Worm (Caenorhabditis elegans) whole organism, L1 larva: ENCODE measurements around the gene sri-7.

Experiments used
- C16A3.4 ChIP-seq: fragments of 150-350 bp; optimal IDR thresholded peaks from 2 replicates; lab custom pipeline; 2014; ENCODE audit warnings: missing biosample characterization, missing genetic modification characterization
- C34B4.2 ChIP-seq: sonication (generic microtip); optimal IDR thresholded peaks from 2 replicates; lab custom pipeline; 2017; ENCODE audit warnings: mild to moderate bottlenecking, missing genetic modification characterization, missing compliant biosample characterization
- F16B12.6 ChIP-seq: fragments of 150-350 bp; optimal IDR thresholded peaks from 2 replicates; lab custom pipeline; 2014; ENCODE audit warnings: missing biosample characterization, missing genetic modification characterization
- ama-1 ChIP-seq: fragments of 150-350 bp; optimal IDR thresholded peaks from 2 replicates; lab custom pipeline; 2014
- ceh-8 ChIP-seq: fragments of 200-800 bp; sonication (Bioruptor generic); optimal IDR thresholded peaks from 2 replicates; lab custom pipeline; 2018; ENCODE audit warnings: mild to moderate bottlenecking, missing genetic modification characterization, moderate library complexity, missing compliant biosample characterization
- ceh-90 ChIP-seq: sonication (generic microtip); optimal IDR thresholded peaks from 2 replicates; lab custom pipeline; 2016; ENCODE audit warnings: missing genetic modification characterization, missing compliant biosample characterization
- dpl-1 ChIP-seq, 3 experiments: fragments of 150-350 bp in 2 of 3; sonication (generic microtip) in 1 of 3; optimal IDR thresholded peaks; 2 replicates each; lab custom pipeline; 2014 to 2017; ENCODE audit warnings: missing biosample characterization in 3 of 3, missing genetic modification characterization in 3 of 3, missing genetic modification reagents in 3 of 3
- efl-1 ChIP-seq, 4 experiments: fragments of 150-350 bp; optimal IDR thresholded peaks in 3 of 4; peaks in 1 of 4; 1 replicate in 1 of 4; 2 replicates in 3 of 4; lab custom pipeline; 2014; ENCODE audit warnings: missing biosample characterization in 2 of 4, missing genetic modification characterization in 2 of 4, missing genetic modification reagents in 2 of 4
- elt-2 ChIP-seq: sonication (generic microtip); optimal IDR thresholded peaks from 2 replicates; lab custom pipeline; 2016; ENCODE audit warnings: missing genetic modification characterization, mild to moderate bottlenecking, inconsistent platforms, missing compliant biosample characterization, missing genetic modification reagents
- elt-3 ChIP-seq, 6 experiments: fragments of 150-350 bp in 1 of 6; sonication (generic microtip); optimal IDR thresholded peaks; 2 replicates each; lab custom pipeline; 2017 to 2018; ENCODE audit warnings: missing biosample characterization in 6 of 6, missing genetic modification characterization in 6 of 6, inconsistent platforms in 1 of 6
- fos-1 ChIP-seq: fragments of 150-350 bp; optimal IDR thresholded peaks from 2 replicates; lab custom pipeline; 2014; ENCODE audit warnings: missing biosample characterization, missing genetic modification characterization
- grh-1 ChIP-seq: fragments of 200-800 bp; sonication (Bioruptor generic); IDR thresholded peaks from 2 replicates; pipeline ENCODE4 v1.3.6; 2022; ENCODE audit warnings: missing genetic modification reagents, missing genetic modification characterization, missing compliant biosample characterization
- hlh-17 ChIP-seq: fragments of 200-800 bp; sonication (Bioruptor generic); optimal IDR thresholded peaks from 2 replicates; lab custom pipeline; 2018; ENCODE audit warnings: missing genetic modification characterization, mild to moderate bottlenecking, missing compliant biosample characterization, moderate library complexity, borderline replicate concordance
- hlh-4 ChIP-seq: sonication (generic microtip); optimal IDR thresholded peaks from 2 replicates; lab custom pipeline; 2016; ENCODE audit warnings: mild to moderate bottlenecking, missing genetic modification characterization, missing compliant biosample characterization
- hpl-2 ChIP-seq: fragments of 150-350 bp; optimal IDR thresholded peaks from 2 replicates; lab custom pipeline; 2014; ENCODE audit warnings: missing biosample characterization, missing genetic modification reagents, missing genetic modification characterization
- isw-1 ChIP-seq: fragments of 200-800 bp; sonication (Bioruptor generic); IDR thresholded peaks from 2 replicates; pipeline ENCODE4 v1.3.6; 2022; ENCODE audit warnings: missing genetic modification characterization, missing compliant biosample characterization
- lin-15B ChIP-seq: fragments of 150-350 bp; sonication (generic microtip); optimal IDR thresholded peaks from 3 replicates; lab custom pipeline; 2014; ENCODE audit warnings: missing biosample characterization, missing genetic modification characterization
- lin-35 ChIP-seq, 2 experiments: fragments of 150-350 bp; optimal IDR thresholded peaks; 2 replicates each; lab custom pipeline; 2014; ENCODE audit warnings: missing biosample characterization in 2 of 2, missing genetic modification characterization in 2 of 2, missing genetic modification reagents in 2 of 2
- lsy-2 ChIP-seq, 2 experiments: fragments of 150-350 bp; optimal IDR thresholded peaks; 2 replicates each; lab custom pipeline; 2014; ENCODE audit warnings: missing biosample characterization in 2 of 2, missing genetic modification characterization in 2 of 2
- nhr-47 ChIP-seq: sonication (generic microtip); optimal IDR thresholded peaks from 2 replicates; lab custom pipeline; 2016; ENCODE audit warnings: mild to moderate bottlenecking, missing genetic modification characterization, moderate library complexity, missing compliant biosample characterization
- nhr-71 ChIP-seq: sonication (generic microtip); optimal IDR thresholded peaks from 2 replicates; lab custom pipeline; 2016; ENCODE audit warnings: mild to moderate bottlenecking, missing genetic modification characterization, moderate library complexity, missing compliant biosample characterization
- nhr-76 ChIP-seq: sonication (generic microtip); optimal IDR thresholded peaks from 2 replicates; lab custom pipeline; 2017; ENCODE audit warnings: missing biosample characterization, missing genetic modification characterization
- nhr-84 ChIP-seq: sonication (generic microtip); optimal IDR thresholded peaks from 2 replicates; lab custom pipeline; 2017; ENCODE audit warnings: missing biosample characterization, missing genetic modification characterization
- pag-3 ChIP-seq: sonication (generic microtip); optimal IDR thresholded peaks from 2 replicates; lab custom pipeline; 2017; ENCODE audit warnings: missing genetic modification characterization, mild to moderate bottlenecking, missing compliant biosample characterization, antibody characterized with exemption, borderline replicate concordance; ENCODE audit not compliant: insufficient read depth
- skn-1 ChIP-seq: fragments of 150-350 bp; optimal IDR thresholded peaks from 2 replicates; lab custom pipeline; 2014; ENCODE audit warnings: missing biosample characterization, missing genetic modification characterization
- snpc-4 ChIP-seq: fragments of 150-350 bp; optimal IDR thresholded peaks from 2 replicates; lab custom pipeline; 2014; ENCODE audit warnings: missing biosample characterization, missing genetic modification characterization
- snu-23 ChIP-seq: sonication (generic microtip); optimal IDR thresholded peaks from 2 replicates; lab custom pipeline; 2016; ENCODE audit warnings: missing genetic modification characterization, missing compliant biosample characterization
- sup-37 ChIP-seq: fragments of 200-800 bp; sonication (Bioruptor generic); optimal IDR thresholded peaks from 2 replicates; lab custom pipeline; 2018; ENCODE audit warnings: mild to moderate bottlenecking, missing genetic modification characterization, missing compliant biosample characterization
- swsn-7 ChIP-seq: sonication (generic microtip); optimal IDR thresholded peaks from 2 replicates; lab custom pipeline; 2016; ENCODE audit warnings: missing genetic modification characterization, missing compliant biosample characterization
- tbx-2 ChIP-seq: sonication (generic microtip); optimal IDR thresholded peaks from 2 replicates; lab custom pipeline; 2016; ENCODE audit warnings: missing genetic modification characterization, missing compliant biosample characterization
- tlp-1 ChIP-seq: fragments of 150-350 bp; optimal IDR thresholded peaks from 2 replicates; lab custom pipeline; 2014; ENCODE audit warnings: missing biosample characterization, missing genetic modification characterization
- unc-62 ChIP-seq: fragments of 150-350 bp; optimal IDR thresholded peaks from 2 replicates; lab custom pipeline; 2014; ENCODE audit warnings: missing biosample characterization, missing genetic modification reagents, missing genetic modification characterization
- unc-86 ChIP-seq: sonication (generic microtip); optimal IDR thresholded peaks from 2 replicates; lab custom pipeline; 2016; ENCODE audit warnings: missing genetic modification characterization, missing compliant biosample characterization
- xbp-1 ChIP-seq: sonication (generic microtip); optimal IDR thresholded peaks from 2 replicates; lab custom pipeline; 2016; ENCODE audit warnings: missing genetic modification characterization, missing compliant biosample characterization
- zip-4 ChIP-seq: fragments of 200-800 bp; sonication (Bioruptor generic); optimal IDR thresholded peaks from 2 replicates; lab custom pipeline; 2018; ENCODE audit warnings: mild to moderate bottlenecking, missing genetic modification characterization, moderate library complexity, missing compliant biosample characterization
- ztf-11 ChIP-seq, 2 experiments: sonication (generic microtip); optimal IDR thresholded peaks; 2 replicates each; lab custom pipeline; 2016 to 2017; ENCODE audit warnings: missing genetic modification characterization in 2 of 2, missing biosample characterization in 1 of 2, missing compliant biosample characterization in 1 of 2
- ztf-4 ChIP-seq: fragments of 150-350 bp; optimal IDR thresholded peaks from 2 replicates; lab custom pipeline; 2014; ENCODE audit warnings: missing biosample characterization, missing genetic modification characterization

The sri-7 gene

ce11 chrV:15388820-15389384 is 11.2 kb upstream of the sri-7 start, which contains the start of gene srh-170:
Gene srh-170, minus strand, starts transcription at chrV:15388870.
- TF ChIP-seq snu-23 (GFP tag; lab: Kevin White, UChicago), result peak; percentile 23
- peak; percentile 35 to 73 for TF ChIP-seq efl-1 (optimal IDR thresholded peaks at IDR 0.05; lab: Kevin White, UChicago)
- peak; percentile 46 to 72 for TF ChIP-seq efl-1 (GFP tag; optimal IDR thresholded peaks at IDR 0.05 in 1 of 2; lab: Kevin White, UChicago)
- peak; percentile 49 for TF ChIP-seq F16B12.6 (tag; lab: Kevin White, UChicago)
- TF ChIP-seq nhr-71 (tag; lab: Kevin White, UChicago), result peak; percentile 11
- no peak for TF ChIP-seq elt-2
- TF ChIP-seq unc-62, result no peak
- TF ChIP-seq isw-1, result 0 out of 2 replicates have a peak, but pooled peaks have one; percentile 16
- no peak for TF ChIP-seq sup-37 (GFP tag; lab: Kevin White, UChicago)
- peak; percentile 8 for TF ChIP-seq nhr-47
- TF ChIP-seq grh-1 (GFP tag; lab: Robert Waterston, UW), result peak; percentile 57
- peak in 2 of 3 experiments; percentile 16 to 52 for TF ChIP-seq dpl-1 (GFP tag; optimal IDR thresholded peaks at IDR 0.05; lab: Kevin White, UChicago)
- no peak for TF ChIP-seq zip-4 (GFP tag; lab: Kevin White, UChicago)
- TF ChIP-seq, all 84 proteins: peak for 8

ce11 chrV:15392064-15392463 is 8.1 kb upstream of the sri-7 start:
- TF ChIP-seq snpc-4 (tag; lab: Kevin White, UChicago) (no peak), grh-1 (GFP tag; lab: Robert Waterston, UW) (no peak), hlh-4 (tag; lab: Kevin White, UChicago) (no peak), ztf-4 (tag; lab: Kevin White, UChicago) (no peak), xbp-1 (tag; lab: Kevin White, UChicago) (no peak), tbx-2 (tag; lab: Kevin White, UChicago) (no peak), fos-1 (no peak), skn-1 (no peak), swsn-7 (tag; lab: Kevin White, UChicago) (no peak), ceh-90 (tag; lab: Kevin White, UChicago) (no peak), lsy-2 (tag; optimal IDR thresholded peaks at IDR 0.05; lab: Kevin White, UChicago) (no peak), unc-86 (tag; lab: Kevin White, UChicago) (no peak), isw-1 (no peak), ceh-8 (GFP tag; lab: Kevin White, UChicago) (no peak), unc-62 (no peak), lin-15B (tag; lab: Kevin White, UChicago) (no peak)

ce11 chrV:15394906-15395305 is 5.2 kb upstream of the sri-7 start, which contains the start of gene T06E6.1:
Gene T06E6.1, minus strand, starts transcription at chrV:15394961.
- TF ChIP-seq skn-1 (no peak), xbp-1 (tag; lab: Kevin White, UChicago) (no peak), lsy-2 (tag; optimal IDR thresholded peaks at IDR 0.05; lab: Kevin White, UChicago) (peak in 1 of 2 experiments; percentile 7), C16A3.4 (tag; lab: Kevin White, UChicago) (no peak), elt-3 (tag; optimal IDR thresholded peaks at IDR 0.05; lab: Kevin White, UChicago) (no peak), efl-1 (optimal IDR thresholded peaks at IDR 0.05; lab: Kevin White, UChicago) (peak; percentile 39 to 78), efl-1 (GFP tag; optimal IDR thresholded peaks at IDR 0.05 in 1 of 2; lab: Kevin White, UChicago) (peak; percentile 86 to 98), ztf-11 (tag; optimal IDR thresholded peaks at IDR 0.05; lab: Kevin White, UChicago) (no peak), lin-35 (GFP tag; optimal IDR thresholded peaks at IDR 0.05; lab: Kevin White, UChicago) (peak; percentile 68 to 90), pag-3 (tag; lab: Kevin White, UChicago) (no peak), ama-1 (no peak), hpl-2 (GFP tag; lab: Kevin White, UChicago) (no peak), tlp-1 (tag; lab: Kevin White, UChicago) (no peak), C34B4.2 (no peak), dpl-1 (GFP tag; optimal IDR thresholded peaks at IDR 0.05; lab: Kevin White, UChicago) (peak; percentile 66 to 86 (median 77)), nhr-76 (tag; lab: Kevin White, UChicago) (no peak)

- TF ChIP-seq hlh-17 (GFP tag; lab: Kevin White, UChicago), result no peak
- peak in 1 of 2 experiments; percentile 7 for TF ChIP-seq lin-35 (GFP tag; optimal IDR thresholded peaks at IDR 0.05; lab: Kevin White, UChicago)
- TF ChIP-seq efl-1 (optimal IDR thresholded peaks at IDR 0.05; lab: Kevin White, UChicago), result no peak
- peak in 1 of 2 experiments; percentile 95 for TF ChIP-seq efl-1 (GFP tag; optimal IDR thresholded peaks at IDR 0.05 in 1 of 2; lab: Kevin White, UChicago)
- TF ChIP-seq nhr-84, result no peak
Measured at ce11 chrV:15395347-15395746, 4.8 kb upstream of the sri-7 start, which contains the start of gene cyb-3. Gene cyb-3, plus strand, starts transcription at chrV:15395696.
